Worm (Caenorhabditis elegans) whole organism, L2 larva: ENCODE results near the gene math-42.

Source experiments
- C34F6.9 ChIP-seq: fragments of 150-350 bp; optimal IDR thresholded peaks from 2 replicates; lab custom pipeline; 2014; ENCODE audit warnings: missing biosample characterization, missing genetic modification characterization
- F13H6.1 ChIP-seq: sonication (generic microtip); optimal IDR thresholded peaks from 2 replicates; lab custom pipeline; 2016; ENCODE audit warnings: missing genetic modification characterization, missing compliant biosample characterization
- R02D3.7 ChIP-seq: fragments of 150-350 bp; optimal IDR thresholded peaks from 2 replicates; lab custom pipeline; 2014; ENCODE audit warnings: missing biosample characterization, missing genetic modification characterization
- Y55F3AM.14 ChIP-seq: fragments of 200-800 bp; sonication (Bioruptor generic); optimal IDR thresholded peaks from 2 replicates; lab custom pipeline; 2018; ENCODE audit warnings: mild to moderate bottlenecking, missing genetic modification characterization, missing compliant biosample characterization
- ZK546.5 ChIP-seq: sonication (generic microtip); optimal IDR thresholded peaks from 2 replicates; lab custom pipeline; 2017; ENCODE audit warnings: missing biosample characterization, missing genetic modification characterization
- alr-1 ChIP-seq: fragments of 150-350 bp; optimal IDR thresholded peaks from 2 replicates; lab custom pipeline; 2014; ENCODE audit warnings: missing biosample characterization, missing genetic modification characterization
- ama-1 ChIP-seq: fragments of 150-350 bp; optimal IDR thresholded peaks from 2 replicates; lab custom pipeline; 2018; ENCODE audit warnings: inconsistent platforms
- blmp-1 ChIP-seq: sonication (generic microtip); optimal IDR thresholded peaks from 2 replicates; lab custom pipeline; 2017; ENCODE audit warnings: missing genetic modification characterization, mild to moderate bottlenecking, missing compliant biosample characterization, antibody characterized with exemption, moderate library complexity; ENCODE audit not compliant: insufficient read depth
- ceh-16 ChIP-seq: fragments of 150-350 bp; optimal IDR thresholded peaks from 2 replicates; lab custom pipeline; 2014; ENCODE audit warnings: missing biosample characterization, missing genetic modification characterization
- crh-2 ChIP-seq: sonication (generic microtip); optimal IDR thresholded peaks from 2 replicates; lab custom pipeline; 2017; ENCODE audit warnings: missing biosample characterization, missing genetic modification characterization
- dmd-4 ChIP-seq: sonication (generic microtip); optimal IDR thresholded peaks from 2 replicates; lab custom pipeline; 2017; ENCODE audit warnings: missing biosample characterization, missing genetic modification characterization
- egl-27 ChIP-seq: sonication (generic microtip); optimal IDR thresholded peaks from 3 replicates; lab custom pipeline; 2017; ENCODE audit warnings: missing biosample characterization, missing genetic modification reagents, missing genetic modification characterization
- elt-1 ChIP-seq: fragments of 150-350 bp; optimal IDR thresholded peaks from 2 replicates; lab custom pipeline; 2014; ENCODE audit warnings: missing biosample characterization, missing genetic modification characterization
- elt-3 ChIP-seq: sonication (generic microtip); optimal IDR thresholded peaks from 2 replicates; lab custom pipeline; 2017; ENCODE audit warnings: missing biosample characterization, missing genetic modification characterization
- fos-1 ChIP-seq: fragments of 150-350 bp; optimal IDR thresholded peaks from 2 replicates; lab custom pipeline; 2014; ENCODE audit warnings: missing biosample characterization, missing genetic modification characterization
- gmeb-1 ChIP-seq: fragments of 150-350 bp; optimal IDR thresholded peaks from 2 replicates; lab custom pipeline; 2014; ENCODE audit warnings: missing biosample characterization, missing genetic modification characterization
- lin-11 ChIP-seq: fragments of 150-350 bp; sonication (generic microtip); optimal IDR thresholded peaks from 2 replicates; lab custom pipeline; 2014; ENCODE audit warnings: missing biosample characterization, missing genetic modification characterization, inconsistent platforms, mixed read lengths
- lin-13 ChIP-seq: fragments of 150-350 bp; optimal IDR thresholded peaks from 2 replicates; lab custom pipeline; 2014; ENCODE audit warnings: missing biosample characterization, missing genetic modification reagents, missing genetic modification characterization
- lin-39 ChIP-seq: fragments of 150-350 bp; optimal IDR thresholded peaks from 2 replicates; lab custom pipeline; 2014; ENCODE audit warnings: missing biosample characterization, missing genetic modification reagents, missing genetic modification characterization
- mab-5 ChIP-seq: fragments of 150-350 bp; optimal IDR thresholded peaks from 2 replicates; lab custom pipeline; 2014; ENCODE audit warnings: missing biosample characterization, missing genetic modification characterization
- mbf-1 ChIP-seq: sonication (generic microtip); optimal IDR thresholded peaks from 2 replicates; lab custom pipeline; 2017; ENCODE audit warnings: missing biosample characterization, missing genetic modification characterization
- mdl-1 ChIP-seq, 2 experiments: fragments of 150-350 bp in 1 of 2; sonication (generic microtip) in 1 of 2; optimal IDR thresholded peaks; 2 replicates each; lab custom pipeline; 2017; ENCODE audit warnings: missing biosample characterization in 2 of 2, missing genetic modification characterization in 2 of 2
- nhr-11 ChIP-seq: fragments of 150-350 bp; optimal IDR thresholded peaks from 2 replicates; lab custom pipeline; 2014; ENCODE audit warnings: missing biosample characterization, missing genetic modification characterization
- nhr-12 ChIP-seq: fragments of 150-350 bp; optimal IDR thresholded peaks from 2 replicates; lab custom pipeline; 2014; ENCODE audit warnings: missing biosample characterization, missing genetic modification characterization
- nhr-129 ChIP-seq: fragments of 150-350 bp; optimal IDR thresholded peaks from 2 replicates; lab custom pipeline; 2014; ENCODE audit warnings: missing biosample characterization, missing genetic modification characterization
- nhr-21 ChIP-seq: fragments of 150-350 bp; optimal IDR thresholded peaks from 2 replicates; lab custom pipeline; 2014; ENCODE audit warnings: missing biosample characterization, missing genetic modification characterization
- nhr-23 ChIP-seq: fragments of 150-350 bp; optimal IDR thresholded peaks from 2 replicates; lab custom pipeline; 2014; ENCODE audit warnings: missing biosample characterization, missing genetic modification reagents, missing genetic modification characterization
- nhr-237 ChIP-seq: fragments of 150-350 bp; optimal IDR thresholded peaks from 2 replicates; lab custom pipeline; 2014; ENCODE audit warnings: missing biosample characterization, missing genetic modification characterization
- nhr-25 ChIP-seq: fragments of 150-350 bp; sonication (generic microtip); optimal IDR thresholded peaks from 3 replicates; lab custom pipeline; 2014; ENCODE audit warnings: missing biosample characterization, missing genetic modification characterization
- sem-4 ChIP-seq: fragments of 150-350 bp; optimal IDR thresholded peaks from 2 replicates; lab custom pipeline; 2014; ENCODE audit warnings: missing biosample characterization, missing genetic modification reagents, missing genetic modification characterization
- skn-1 ChIP-seq: sonication (generic microtip); optimal IDR thresholded peaks from 2 replicates; lab custom pipeline; 2017; ENCODE audit warnings: missing biosample characterization, missing genetic modification characterization
- sma-3 ChIP-seq: sonication (generic microtip); optimal IDR thresholded peaks from 2 replicates; lab custom pipeline; 2016; ENCODE audit warnings: missing genetic modification reagents, missing genetic modification characterization, missing compliant biosample characterization
- sma-9 ChIP-seq, 2 experiments: fragments of 150-350 bp in 1 of 2; sonication (generic microtip) in 1 of 2; optimal IDR thresholded peaks; 2 replicates each; lab custom pipeline; 2014 to 2016; ENCODE audit warnings: missing genetic modification characterization in 2 of 2, mild to moderate bottlenecking in 1 of 2, missing biosample characterization in 1 of 2, missing compliant biosample characterization in 1 of 2, missing genetic modification reagents in 1 of 2, moderate library complexity in 1 of 2
- snpc-4 ChIP-seq: fragments of 150-350 bp; optimal IDR thresholded peaks from 2 replicates; lab custom pipeline; 2014; ENCODE audit warnings: missing biosample characterization, missing genetic modification characterization
- unc-39 ChIP-seq: fragments of 150-350 bp; optimal IDR thresholded peaks from 2 replicates; lab custom pipeline; 2014; ENCODE audit warnings: missing biosample characterization, missing genetic modification characterization
- unc-55 ChIP-seq: fragments of 150-350 bp; sonication (generic microtip); optimal IDR thresholded peaks from 3 replicates; lab custom pipeline; 2014; ENCODE audit warnings: missing biosample characterization, missing genetic modification reagents, missing genetic modification characterization
- ztf-11 ChIP-seq: sonication (generic microtip); optimal IDR thresholded peaks from 2 replicates; lab custom pipeline; 2017; ENCODE audit warnings: missing biosample characterization, missing genetic modification characterization
- ztf-4 ChIP-seq: fragments of 150-350 bp; optimal IDR thresholded peaks from 2 replicates; lab custom pipeline; 2014; ENCODE audit warnings: missing biosample characterization, missing genetic modification characterization

The math-42 gene

DNA sequence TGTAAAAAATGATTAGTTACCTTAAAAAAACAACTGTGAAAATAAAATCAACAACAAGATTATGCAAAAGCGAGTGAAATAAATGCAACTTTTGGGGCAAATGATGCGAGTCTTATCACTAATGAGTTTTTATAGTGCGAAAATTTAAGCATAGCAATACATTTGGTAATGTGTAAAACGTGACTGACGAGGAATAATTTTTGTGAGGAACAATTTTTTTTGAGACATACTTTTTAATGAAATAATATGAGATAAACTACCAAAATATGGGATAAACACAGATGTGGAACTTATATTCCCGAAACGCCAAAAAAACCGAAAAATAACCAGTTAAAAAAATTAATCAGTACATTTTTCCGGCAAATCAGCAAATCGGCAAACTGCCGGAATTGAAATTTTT is 19.3 kb upstream of the math-42 start, which contains the start of gene F07E5.9:
TSS of gene F07E5.9 (minus strand) at position 101 of the 400 bp plus-strand sequence.
- TF ChIP-seq lin-13 (GFP tag; lab: Kevin White, UChicago) (no peak), nhr-12 (tag; lab: Kevin White, UChicago) (no peak), mab-5 (tag; lab: Kevin White, UChicago) (no peak), unc-39 (no peak), nhr-129 (no peak), Y55F3AM.14 (GFP tag; lab: Kevin White, UChicago) (no peak), ama-1 (lab: Kevin White, UChicago) (no peak), skn-1 (tag; lab: Kevin White, UChicago) (no peak), F13H6.1 (tag; lab: Kevin White, UChicago) (no peak), elt-1 (tag; lab: Kevin White, UChicago) (no peak), unc-55 (no peak), lin-11 (no peak), snpc-4 (tag; lab: Kevin White, UChicago) (no peak), sma-3 (GFP tag; lab: Kevin White, UChicago) (no peak), egl-27 (tag; lab: Kevin White, UChicago) (no peak), nhr-25 (tag; lab: Kevin White, UChicago) (no peak), ztf-11 (tag; lab: Kevin White, UChicago) (no peak), ZK546.5 (no peak), alr-1 (tag; lab: Kevin White, UChicago) (no peak)

DNA sequence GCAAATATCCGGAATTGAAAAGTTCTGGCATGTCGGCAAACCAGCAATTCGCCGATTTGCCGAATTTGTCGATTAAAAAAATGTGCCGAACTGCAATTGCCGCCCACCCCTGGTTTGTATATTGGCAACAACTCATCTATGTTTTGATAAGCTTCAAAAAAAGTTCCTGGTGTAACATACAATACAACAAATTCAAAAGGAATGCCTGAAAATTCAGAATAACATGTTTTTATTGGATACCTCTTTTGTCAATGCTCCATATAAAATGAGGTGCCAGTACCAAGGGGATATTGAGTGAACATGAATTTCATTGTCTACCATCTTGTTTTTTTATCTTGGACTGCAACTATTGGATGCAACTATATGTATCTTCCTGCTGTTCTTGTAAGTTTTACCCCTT is 18.5 kb upstream of the math-42 start, which contains the start of gene T16A1.4:
TSS of gene T16A1.4 (plus strand) at position 301 of the 400 bp plus-strand sequence.
- TF ChIP-seq elt-3 (tag; lab: Kevin White, UChicago) (no peak), sma-9 (GFP tag; optimal IDR thresholded peaks at IDR 0.05; lab: Kevin White, UChicago) (no peak), sma-9 (tag; optimal IDR thresholded peaks at IDR 0.05; lab: Kevin White, UChicago) (no peak), sem-4 (no peak), unc-55 (no peak), nhr-129 (no peak), gmeb-1 (tag; lab: Kevin White, UChicago) (no peak), dmd-4 (tag; lab: Kevin White, UChicago) (no peak), crh-2 (tag; lab: Kevin White, UChicago) (no peak), nhr-21 (tag; lab: Kevin White, UChicago) (no peak), lin-11 (no peak), ZK546.5 (no peak), nhr-11 (tag; lab: Kevin White, UChicago) (no peak), nhr-23 (no peak), nhr-237 (tag; lab: Kevin White, UChicago) (no peak), fos-1 (no peak)

DNA sequence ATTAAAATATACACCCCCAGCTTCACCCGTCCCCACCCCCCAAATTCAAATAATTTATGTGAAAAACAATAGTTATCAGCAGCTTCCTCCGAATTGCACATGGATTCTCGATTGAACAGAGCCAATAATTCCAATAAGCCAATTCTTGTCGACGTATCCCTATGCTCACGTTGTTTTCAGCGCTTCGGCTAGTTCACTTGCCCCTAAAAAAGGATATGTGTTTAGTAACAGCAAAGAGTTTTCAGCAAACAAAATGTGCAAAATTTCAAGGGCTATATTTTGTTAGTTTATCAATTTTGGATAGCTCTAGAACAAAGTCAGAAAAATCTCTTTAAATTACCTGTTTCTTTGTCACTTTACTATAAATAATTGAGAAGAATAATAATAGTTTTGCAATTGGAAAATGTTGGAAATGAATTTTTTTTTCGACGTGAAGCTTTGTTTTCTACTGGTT is 16.0 kb upstream of the math-42 start, which contains the start of the genes T16A1.5 and fbxc-49:
TSS of gene T16A1.5 (minus strand) at position 101 of the 454 bp plus-strand sequence.
TSS of gene fbxc-49 (plus strand) at position 404 of the 454 bp plus-strand sequence.
- TF ChIP-seq egl-27 (tag; lab: Kevin White, UChicago) (no peak), unc-55 (no peak), blmp-1 (tag; lab: Kevin White, UChicago) (no peak), sma-3 (GFP tag; lab: Kevin White, UChicago) (no peak), R02D3.7 (tag; lab: Kevin White, UChicago) (no peak), lin-39 (tag; lab: Kevin White, UChicago) (no peak), elt-1 (tag; lab: Kevin White, UChicago) (no peak), ztf-4 (tag; lab: Kevin White, UChicago) (no peak), C34F6.9 (tag; lab: Kevin White, UChicago) (no peak), lin-13 (GFP tag; lab: Kevin White, UChicago) (no peak), Y55F3AM.14 (GFP tag; lab: Kevin White, UChicago) (no peak), skn-1 (tag; lab: Kevin White, UChicago) (no peak), fos-1 (no peak), ceh-16 (tag; lab: Kevin White, UChicago) (no peak)

DNA sequence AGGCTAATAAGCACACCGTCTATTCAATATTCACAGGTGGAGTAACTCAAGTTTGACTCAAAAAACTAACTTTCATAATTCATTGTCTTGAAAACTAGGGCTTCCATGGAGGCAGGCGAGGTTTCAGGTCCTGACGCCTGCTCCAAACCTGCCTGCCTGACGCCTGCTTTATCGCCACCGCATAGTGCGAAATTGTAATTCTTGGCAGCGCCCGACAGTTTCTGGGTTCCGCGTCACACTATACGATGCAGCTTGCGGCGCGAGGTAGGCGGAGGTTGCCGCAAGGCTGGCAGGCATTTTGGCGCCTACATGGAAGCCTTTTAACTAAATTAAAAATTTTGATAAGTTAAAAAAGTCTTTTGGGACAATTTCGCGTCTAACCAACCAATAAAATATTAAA is 12.5 kb upstream of the math-42 start:
- TF ChIP-seq elt-3 (tag; lab: Kevin White, UChicago): no peak
- no peak for TF ChIP-seq mbf-1 (tag; lab: Kevin White, UChicago)
- no peak for TF ChIP-seq ZK546.5
- no peak for TF ChIP-seq nhr-129
- TF ChIP-seq mdl-1 (tag; optimal IDR thresholded peaks at IDR 0.05; lab: Kevin White, UChicago): no peak
- TF ChIP-seq gmeb-1 (tag; lab: Kevin White, UChicago): no peak
- TF ChIP-seq ama-1 (lab: Kevin White, UChicago): no peak
- TF ChIP-seq, all 48 proteins: peak for 0
